Worm (Caenorhabditis elegans) whole organism, L4 larva: ENCODE measurements around the gene F26G1.5.

ENCODE experiments used
- F26F4.8 ChIP-seq: fragments of 200-800 bp; sonication (Bioruptor generic); conservative IDR thresholded peaks from 2 replicates; pipeline ENCODE4 v1.3.6; 2022; ENCODE audit warnings: missing genetic modification characterization, missing compliant biosample characterization
- F37D6.2 ChIP-seq: sonication (generic microtip); optimal IDR thresholded peaks from 2 replicates; lab custom pipeline; 2016; ENCODE audit warnings: mild to moderate bottlenecking, missing genetic modification characterization, missing compliant biosample characterization
- R02D3.7 ChIP-seq: fragments of 150-350 bp; sonication (generic microtip); optimal IDR thresholded peaks from 3 replicates; lab custom pipeline; 2014; ENCODE audit warnings: missing biosample characterization, missing genetic modification characterization
- T26A8.4 ChIP-seq: fragments of 200-800 bp; sonication (Bioruptor generic); IDR thresholded peaks from 2 replicates; pipeline ENCODE4 v1.3.6; 2022; ENCODE audit warnings: missing genetic modification characterization, missing compliant biosample characterization
- Y48G9A.11 ChIP-seq: fragments of 200-800 bp; sonication (Bioruptor generic); IDR thresholded peaks from 2 replicates; pipeline ENCODE4 v1.3.6; 2022; ENCODE audit warnings: missing genetic modification reagents, missing genetic modification characterization, missing compliant biosample characterization
- Y75B8A.6 ChIP-seq: fragments of 200-800 bp; sonication (Bioruptor generic); IDR thresholded peaks from 2 replicates; pipeline ENCODE4 v1.3.6; 2022; ENCODE audit warnings: missing genetic modification reagents, missing genetic modification characterization, missing compliant biosample characterization
- ZK546.5 ChIP-seq, 2 experiments: sonication (generic microtip); optimal IDR thresholded peaks; 2 replicates each; lab custom pipeline; 2017; ENCODE audit warnings: missing biosample characterization in 2 of 2, missing genetic modification characterization in 2 of 2
- aha-1 ChIP-seq: fragments of 150-350 bp; peaks from one replicate; lab custom pipeline; 2014; ENCODE audit warnings: missing biosample characterization, missing genetic modification characterization
- aly-2 ChIP-seq: sonication (generic microtip); optimal IDR thresholded peaks from 2 replicates; lab custom pipeline; 2018; ENCODE audit warnings: missing biosample characterization, missing genetic modification characterization
- ama-1 ChIP-seq: fragments of 150-350 bp; optimal IDR thresholded peaks from 2 replicates; lab custom pipeline; 2014; ENCODE audit warnings: inconsistent platforms, mixed read lengths
- arid-1 ChIP-seq: fragments of 200-800 bp; sonication (Bioruptor generic); conservative IDR thresholded peaks from 2 replicates; pipeline ENCODE4 v1.3.6; 2022; ENCODE audit warnings: missing genetic modification reagents, missing genetic modification characterization, missing compliant biosample characterization
- ceh-28 ChIP-seq: fragments of 150-350 bp; optimal IDR thresholded peaks from 2 replicates; lab custom pipeline; 2014; ENCODE audit warnings: missing biosample characterization, missing genetic modification reagents, missing genetic modification characterization
- daf-12 ChIP-seq: fragments of 150-350 bp; optimal IDR thresholded peaks from 2 replicates; lab custom pipeline; 2014; ENCODE audit warnings: missing biosample characterization, missing genetic modification reagents, missing genetic modification characterization
- daf-16 ChIP-seq, 3 experiments: sonication (generic microtip); optimal IDR thresholded peaks; 2 replicates each; lab custom pipeline; 2016 to 2017; ENCODE audit warnings: missing genetic modification characterization in 3 of 3, missing genetic modification reagents in 3 of 3, mild to moderate bottlenecking in 2 of 3, missing compliant biosample characterization in 2 of 3, missing biosample characterization in 1 of 3, moderate library complexity in 1 of 3
- daf-19 ChIP-seq: fragments of 200-800 bp; sonication (Bioruptor generic); conservative IDR thresholded peaks from 2 replicates; pipeline ENCODE4 v1.3.6; 2022; ENCODE audit warnings: missing genetic modification characterization, missing compliant biosample characterization
- dmd-8 ChIP-seq: fragments of 200-800 bp; sonication (Bioruptor generic); IDR thresholded peaks from 2 replicates; pipeline ENCODE4 v1.3.6; 2022; ENCODE audit warnings: missing genetic modification characterization, missing compliant biosample characterization
- dmd-9 ChIP-seq: fragments of 200-800 bp; sonication (Bioruptor generic); IDR thresholded peaks from 2 replicates; pipeline ENCODE4 v1.3.6; 2022; ENCODE audit warnings: missing genetic modification reagents, missing genetic modification characterization, missing compliant biosample characterization
- dve-1 ChIP-seq: sonication (generic microtip); optimal IDR thresholded peaks from 2 replicates; lab custom pipeline; 2017; ENCODE audit warnings: antibody characterized with exemption, mild to moderate bottlenecking, missing genetic modification characterization, missing compliant biosample characterization; ENCODE audit not compliant: insufficient read depth
- fos-1 ChIP-seq: fragments of 150-350 bp; optimal IDR thresholded peaks from 2 replicates; lab custom pipeline; 2014; ENCODE audit warnings: missing biosample characterization, missing genetic modification characterization
- hif-1 ChIP-seq, 2 experiments: sonication (generic microtip); optimal IDR thresholded peaks; 2 replicates each; lab custom pipeline; 2016 to 2017; ENCODE audit warnings: missing compliant biosample characterization in 2 of 2, missing genetic modification characterization in 2 of 2, missing genetic modification reagents in 2 of 2, missing genotype in 2 of 2, mild to moderate bottlenecking in 1 of 2
- hlh-11 ChIP-seq: fragments of 200-800 bp; sonication (Bioruptor generic); optimal IDR thresholded peaks from 2 replicates; lab custom pipeline; 2018; ENCODE audit warnings: mild to moderate bottlenecking, missing genetic modification characterization, missing compliant biosample characterization
- hmg-1.1 ChIP-seq: fragments of 200-800 bp; sonication (Bioruptor generic); IDR thresholded peaks from 2 replicates; pipeline ENCODE4 v1.3.6; 2022; ENCODE audit warnings: missing genetic modification reagents, missing genetic modification characterization, missing compliant biosample characterization
- jun-1 ChIP-seq: fragments of 150-350 bp; optimal IDR thresholded peaks from 2 replicates; lab custom pipeline; 2014; ENCODE audit warnings: missing biosample characterization, missing genetic modification reagents, missing genetic modification characterization
- lsy-2 ChIP-seq, 2 experiments: fragments of 150-350 bp in 1 of 2; sonication (generic microtip) in 1 of 2; optimal IDR thresholded peaks; 2 replicates each; lab custom pipeline; 2014 to 2017; ENCODE audit warnings: missing biosample characterization in 2 of 2, missing genetic modification characterization in 2 of 2
- madf-9 ChIP-seq: fragments of 200-800 bp; sonication (Bioruptor generic); conservative IDR thresholded peaks from 2 replicates; pipeline ENCODE4 v1.3.6; 2022; ENCODE audit warnings: missing genetic modification reagents, missing genetic modification characterization, missing compliant biosample characterization
- mdt-29 ChIP-seq: fragments of 200-800 bp; sonication (Bioruptor generic); IDR thresholded peaks from 2 replicates; pipeline ENCODE4 v1.3.6; 2022; ENCODE audit warnings: missing genetic modification reagents, missing genetic modification characterization, missing compliant biosample characterization
- mes-2 ChIP-seq: sonication (generic microtip); optimal IDR thresholded peaks from 2 replicates; lab custom pipeline; 2016; ENCODE audit warnings: missing genotype, mild to moderate bottlenecking, missing genetic modification characterization, missing compliant biosample characterization; ENCODE audit not compliant: poor library complexity, severe bottlenecking
- mxl-2 ChIP-seq: fragments of 200-800 bp; sonication (Bioruptor generic); conservative IDR thresholded peaks from 2 replicates; pipeline ENCODE4 v1.3.6; 2022; ENCODE audit warnings: missing genetic modification reagents, missing genetic modification characterization, missing compliant biosample characterization
- nhr-11 ChIP-seq: fragments of 150-350 bp; optimal IDR thresholded peaks from 2 replicates; lab custom pipeline; 2014; ENCODE audit warnings: missing biosample characterization, missing genetic modification characterization
- nhr-111 ChIP-seq: fragments of 200-800 bp; sonication (Bioruptor generic); optimal IDR thresholded peaks from 2 replicates; lab custom pipeline; 2018; ENCODE audit warnings: mild to moderate bottlenecking, missing genetic modification characterization, missing compliant biosample characterization
- nhr-28 ChIP-seq: fragments of 150-350 bp; optimal IDR thresholded peaks from 2 replicates; lab custom pipeline; 2014; ENCODE audit warnings: missing biosample characterization, missing genetic modification characterization
- nhr-6 ChIP-seq: fragments of 150-350 bp; optimal IDR thresholded peaks from 2 replicates; lab custom pipeline; 2014; ENCODE audit warnings: missing biosample characterization, missing genetic modification characterization
- pha-4 ChIP-seq, 2 experiments: fragments of 150-350 bp in 1 of 2; fragments of 200-800 bp in 1 of 2; sonication (Bioruptor generic) in 1 of 2; IDR thresholded peaks in 1 of 2; optimal IDR thresholded peaks in 1 of 2; 2 replicates each; pipeline versions ENCODE4 v1.3.6 to Lab custom; 2014 to 2022; ENCODE audit warnings: missing genetic modification characterization in 2 of 2, missing genetic modification reagents in 2 of 2, missing biosample characterization in 1 of 2, missing compliant biosample characterization in 1 of 2
- php-3 ChIP-seq: fragments of 200-800 bp; sonication (Bioruptor generic); IDR thresholded peaks from 2 replicates; pipeline ENCODE4 v1.3.6; 2022; ENCODE audit warnings: missing genetic modification reagents, missing genetic modification characterization, missing compliant biosample characterization
- pqm-1 ChIP-seq: sonication (generic microtip); optimal IDR thresholded peaks from 2 replicates; lab custom pipeline; 2017; ENCODE audit warnings: missing biosample characterization, missing genetic modification characterization
- skn-1 ChIP-seq: fragments of 150-350 bp; optimal IDR thresholded peaks from 2 replicates; lab custom pipeline; 2014; ENCODE audit warnings: missing biosample characterization, missing genetic modification characterization
- snpc-1.2 ChIP-seq: fragments of 200-800 bp; sonication (Bioruptor generic); IDR thresholded peaks from 2 replicates; pipeline ENCODE4 v1.3.6; 2022; ENCODE audit warnings: missing genetic modification reagents, missing genetic modification characterization, missing compliant biosample characterization
- snpc-4 ChIP-seq: fragments of 150-350 bp; optimal IDR thresholded peaks from 2 replicates; lab custom pipeline; 2014; ENCODE audit warnings: missing biosample characterization, missing genetic modification characterization
- spr-1 ChIP-seq: sonication (generic microtip); optimal IDR thresholded peaks from 2 replicates; lab custom pipeline; 2016; ENCODE audit warnings: mild to moderate bottlenecking, missing genetic modification characterization, missing compliant biosample characterization
- spr-3 ChIP-seq: fragments of 200-800 bp; sonication (Bioruptor generic); optimal IDR thresholded peaks from 2 replicates; lab custom pipeline; 2018; ENCODE audit warnings: mild to moderate bottlenecking, missing genetic modification characterization, missing compliant biosample characterization
- tra-1 ChIP-seq: fragments of 200-800 bp; sonication (Bioruptor generic); IDR thresholded peaks from 2 replicates; pipeline ENCODE4 v1.3.6; 2022; ENCODE audit warnings: missing genetic modification reagents, missing genetic modification characterization, missing compliant biosample characterization
- unc-39 ChIP-seq: sonication (generic microtip); optimal IDR thresholded peaks from 2 replicates; lab custom pipeline; 2017; ENCODE audit warnings: missing biosample characterization, missing genetic modification characterization
- unc-62 ChIP-seq, 3 experiments: fragments of 150-350 bp in 1 of 3; sonication (generic microtip); optimal IDR thresholded peaks in 2 of 3; peaks in 1 of 3; 1 replicate in 1 of 3; 2 replicates in 2 of 3; lab custom pipeline; 2014 to 2017; ENCODE audit warnings: missing biosample characterization in 3 of 3, missing genetic modification characterization in 3 of 3, missing genetic modification reagents in 3 of 3, missing genotype in 1 of 3
- vab-7 ChIP-seq: fragments of 200-800 bp; sonication (Bioruptor generic); IDR thresholded peaks from 2 replicates; pipeline ENCODE4 v1.3.6; 2022; ENCODE audit warnings: missing genetic modification reagents, missing genetic modification characterization, missing compliant biosample characterization
- zag-1 ChIP-seq: fragments of 150-350 bp; optimal IDR thresholded peaks from 2 replicates; lab custom pipeline; 2014; ENCODE audit warnings: missing biosample characterization, missing genetic modification characterization
- ztf-11 ChIP-seq: fragments of 150-350 bp; optimal IDR thresholded peaks from 2 replicates; lab custom pipeline; 2014; ENCODE audit warnings: missing biosample characterization, missing genetic modification characterization
- ztf-7 ChIP-seq: fragments of 150-350 bp; optimal IDR thresholded peaks from 2 replicates; lab custom pipeline; 2014; ENCODE audit warnings: missing biosample characterization, missing genetic modification characterization

F26G1.5 gene

DNA sequence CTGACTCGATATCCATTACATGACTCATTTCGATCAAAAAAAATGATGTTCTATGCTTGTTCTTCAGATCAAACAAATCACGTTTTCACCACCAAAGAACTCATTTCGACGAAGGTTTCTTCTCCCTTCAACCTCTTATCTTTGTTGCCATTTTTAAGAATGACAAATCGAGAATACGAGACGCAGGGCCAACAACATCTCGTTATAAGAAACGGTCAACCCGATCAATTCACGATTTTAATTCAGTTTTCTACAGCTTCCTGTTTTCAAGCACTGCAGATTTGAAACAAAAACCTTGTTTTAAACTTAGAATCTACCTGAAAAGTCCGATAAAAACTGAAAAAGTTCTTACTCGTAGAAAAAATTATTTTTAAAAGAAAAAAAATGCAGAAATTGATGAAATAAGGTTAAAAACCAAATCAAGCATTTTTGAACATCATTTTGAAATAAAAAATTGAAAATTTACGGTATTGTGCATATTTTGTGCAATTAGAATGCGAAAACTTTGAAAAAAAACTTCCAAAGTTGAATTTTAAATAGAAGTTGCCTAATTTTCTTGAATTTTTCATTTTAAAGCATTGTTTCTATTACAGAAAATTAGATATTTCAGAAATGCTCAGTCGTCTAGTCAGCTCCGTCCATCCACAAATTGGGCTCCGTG lies 29.5 kb downstream of the F26G1.5 start, which contains the start of gene acs-11 (continued):
- no peak for TF ChIP-seq ZK546.5 (tag; optimal IDR thresholded peaks at IDR 0.05; lab: Kevin White, UChicago)
- no peak for TF ChIP-seq tra-1 (GFP tag; lab: Robert Waterston, UW)
- TF ChIP-seq aha-1 (tag; lab: Kevin White, UChicago), result peak; percentile 49
- TF ChIP-seq hlh-11 (tag; lab: Kevin White, UChicago), result peak; percentile 5
- no peak for TF ChIP-seq mdt-29 (GFP tag; lab: Robert Waterston, UW)
- no peak for TF ChIP-seq Y48G9A.11 (GFP tag; lab: Robert Waterston, UW)
- no peak for TF ChIP-seq dmd-8
- no peak for TF ChIP-seq snpc-1.2 (GFP tag; lab: Robert Waterston, UW)
- TF ChIP-seq hmg-1.1, result no peak
- TF ChIP-seq nhr-111 (GFP tag; lab: Kevin White, UChicago), result no peak
- no peak for TF ChIP-seq jun-1
- no peak for TF ChIP-seq Y75B8A.6 (GFP tag; lab: Robert Waterston, UW)
- TF ChIP-seq R02D3.7 (tag; lab: Kevin White, UChicago), result no peak
- no peak for TF ChIP-seq madf-9 (GFP tag; lab: Robert Waterston, UW)
- TF ChIP-seq lsy-2 (tag; optimal IDR thresholded peaks at IDR 0.05; lab: Kevin White, UChicago), result no peak
- no peak for TF ChIP-seq spr-1 (tag; lab: Kevin White, UChicago)
- no peak for TF ChIP-seq ztf-7 (tag; lab: Kevin White, UChicago)
- no peak for TF ChIP-seq F26F4.8
- no peak for TF ChIP-seq F37D6.2 (tag; lab: Kevin White, UChicago)
- TF ChIP-seq daf-12 (tag; lab: Kevin White, UChicago), result no peak
- TF ChIP-seq nhr-11 (tag; lab: Kevin White, UChicago), result no peak
- no peak for TF ChIP-seq skn-1 (tag; lab: Kevin White, UChicago)
- TF ChIP-seq spr-3 (GFP tag; lab: Kevin White, UChicago), result no peak
- no peak for TF ChIP-seq unc-62 (GFP tag; optimal IDR thresholded peaks at IDR 0.05 in 1 of 2; lab: Kevin White, UChicago)
- TF ChIP-seq unc-62 (tag; optimal IDR thresholded peaks at IDR 0.05; lab: Kevin White, UChicago), result no peak
- TF ChIP-seq T26A8.4 (GFP tag; lab: Robert Waterston, UW), result no peak
- no peak for TF ChIP-seq pha-4 (GFP tag; IDR thresholded peaks at IDR 0.05; lab: Robert Waterston, UW)
- TF ChIP-seq pha-4 (tag; optimal IDR thresholded peaks at IDR 0.05; lab: Kevin White, UChicago), result no peak
- TF ChIP-seq ama-1, result peak; percentile 57
- TF ChIP-seq vab-7, result no peak
- no peak for TF ChIP-seq daf-19
- TF ChIP-seq pqm-1 (tag; lab: Kevin White, UChicago), result peak; percentile 18
- no peak for TF ChIP-seq php-3 (GFP tag; lab: Robert Waterston, UW)
- no peak for TF ChIP-seq daf-16 (GFP tag; optimal IDR thresholded peaks at IDR 0.05; lab: Kevin White, UChicago)
- TF ChIP-seq daf-16 (tag; optimal IDR thresholded peaks at IDR 0.05; lab: Kevin White, UChicago), result peak; percentile 60

DNA sequence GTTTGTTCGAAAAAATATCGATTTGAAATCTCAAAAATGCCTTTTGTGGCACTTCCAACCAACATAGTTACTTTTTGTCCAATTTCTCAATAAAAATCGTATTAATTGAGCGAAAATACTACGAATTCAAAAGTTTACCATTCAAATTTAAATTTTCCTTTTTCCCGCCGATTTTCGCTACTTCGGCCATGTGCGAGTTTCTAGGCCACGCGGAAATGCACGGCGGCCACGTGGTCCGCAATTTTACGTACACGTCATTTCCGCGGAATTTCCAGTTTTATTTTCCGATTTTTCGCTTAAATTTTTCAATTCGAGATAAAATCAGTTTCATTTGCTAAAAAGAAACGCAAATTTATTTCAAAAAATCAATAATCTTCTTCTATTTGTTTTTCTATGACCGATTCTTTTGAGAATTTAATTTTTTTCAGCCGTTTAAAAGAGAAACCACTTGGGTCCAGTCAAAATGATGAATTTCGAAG lies 31.2 kb downstream of the F26G1.5 start, which contains the start of gene eas-1:
TSS of gene eas-1 (plus strand) at position 429 of the 479 bp plus-strand sequence.
- TF ChIP-seq zag-1 (no peak), dmd-9 (GFP tag; lab: Robert Waterston, UW) (peak; percentile 80), Y48G9A.11 (GFP tag; lab: Robert Waterston, UW) (peak; percentile 79), unc-39 (tag; lab: Kevin White, UChicago) (no peak), mxl-2 (GFP tag; lab: Robert Waterston, UW) (0 out of 2 replicates have a peak, but pooled peaks have one; percentile 45), ztf-11 (tag; lab: Kevin White, UChicago) (no peak), fos-1 (tag; lab: Kevin White, UChicago) (no peak), hmg-1.1 (peak; percentile 66), nhr-6 (tag; lab: Kevin White, UChicago) (peak; percentile 73), Y75B8A.6 (GFP tag; lab: Robert Waterston, UW) (no peak), R02D3.7 (tag; lab: Kevin White, UChicago) (no peak), snpc-4 (tag; lab: Kevin White, UChicago) (no peak), ceh-28 (no peak), hif-1 (tag; optimal IDR thresholded peaks at IDR 0.05; lab: Kevin White, UChicago) (peak in 1 of 2 experiments; percentile 92), unc-62 (GFP tag; optimal IDR thresholded peaks at IDR 0.05 in 1 of 2; lab: Kevin White, UChicago) (peak in 1 of 2 experiments; percentile 87), unc-62 (tag; optimal IDR thresholded peaks at IDR 0.05; lab: Kevin White, UChicago) (no peak), mes-2 (tag; lab: Kevin White, UChicago) (peak; percentile 99), aly-2 (tag; lab: Kevin White, UChicago) (no peak), tra-1 (GFP tag; lab: Robert Waterston, UW) (peak; percentile 54; the same call in 1 of the 2 replicates), nhr-28 (tag; lab: Kevin White, UChicago) (peak; percentile 45), arid-1 (no peak), hlh-11 (tag; lab: Kevin White, UChicago) (peak; percentile 71), T26A8.4 (GFP tag; lab: Robert Waterston, UW) (0 out of 2 replicates have a peak, but pooled peaks have one; percentile 19), F26F4.8 (no peak), dve-1 (tag; lab: Kevin White, UChicago) (peak; percentile 59)
